Fruit fly (Drosophila melanogaster): Measurements from ENCODE around the gene Bcat.
A peak's percentile ranks its signal among the peaks of the same experiment; 100 is the strongest.

The Bcat gene

dm6 chrX:13384583-13385342, 11.9 kb upstream of the Bcat start, which contains the start of the genes Rbp1-like and Tim9a (continued):
- TF ChIP-seq ss (GFP tag; optimal IDR thresholded peaks at IDR 0.05) (peak in 1 of 2 experiments; percentile 60), CG11762 (GFP tag; optimal IDR thresholded peaks at IDR 0.05; ENCODE audit: insufficient read depth) (no peak), CG10669 (GFP tag; optimal IDR thresholded peaks at IDR 0.05) (peak; percentile 14), pdm3 (GFP tag; optimal IDR thresholded peaks at IDR 0.05) (peak; percentile 37), CG34406 (GFP tag; optimal IDR thresholded peaks at IDR 0.05) (peak; percentile 34), acj6 (GFP tag; optimal IDR thresholded peaks at IDR 0.05) (peak; percentile 52), OdsH (GFP tag; optimal IDR thresholded peaks at IDR 0.05) (peak; percentile 26), CG10631 (GFP tag; optimal IDR thresholded peaks at IDR 0.05) (peak; percentile 64), Ets21C (GFP tag; optimal IDR thresholded peaks at IDR 0.05) (peak; percentile 21), CG3919 (GFP tag; optimal IDR thresholded peaks at IDR 0.05) (peak; percentile 40), fkh (GFP tag; optimal IDR thresholded peaks at IDR 0.05) (peak; percentile 11), achi (GFP tag; optimal IDR thresholded peaks at IDR 0.05) (peak; percentile 43), Eip93F (GFP tag; optimal IDR thresholded peaks at IDR 0.05) (peak; percentile 8), CG6792 (GFP tag; optimal IDR thresholded peaks at IDR 0.05) (peak; percentile 8), Hr38 (GFP tag; optimal IDR thresholded peaks at IDR 0.05) (no peak), Ets96B (tag; optimal IDR thresholded peaks at IDR 0.05) (no peak), CG6808 (GFP tag; optimal IDR thresholded peaks at IDR 0.05) (peak; percentile 7)

- TF ChIP-seq pdm3 (GFP tag; optimal IDR thresholded peaks at IDR 0.05) (no peak), Sox14 (GFP tag; optimal IDR thresholded peaks at IDR 0.05) (peak; percentile 47)
Measured at dm6 chrX:13386776-13387175, 9.9 kb upstream of the Bcat start.

dm6 chrX:13387373-13387850, 9.3 kb upstream of the Bcat start, which contains the start of the genes Ype and CG1662:
Ype (minus strand) TSS chrX:13387417.
CG1662 (plus strand) TSS chrX:13387563.
- TF ChIP-seq salr (GFP tag; optimal IDR thresholded peaks at IDR 0.05) (peak; percentile 13 to 59), CG11762 (GFP tag; optimal IDR thresholded peaks at IDR 0.05; ENCODE audit: insufficient read depth) (peak; percentile 50), CG6163 (GFP tag; IDR thresholded peaks at IDR 0.05) (0 out of 3 replicates have a peak, but pooled peaks have one; percentile 31), CG4318 (GFP tag; optimal IDR thresholded peaks at IDR 0.05) (peak; percentile 61), CG6808 (GFP tag; optimal IDR thresholded peaks at IDR 0.05) (peak; percentile 55), svp (GFP tag) (peak; percentile 89), CG3919 (GFP tag; optimal IDR thresholded peaks at IDR 0.05) (peak; percentile 69), CG8119 (GFP tag; IDR thresholded peaks at IDR 0.05) (peak; percentile 34; the same call in 1 of the 3 replicates), Smox (GFP tag; optimal IDR thresholded peaks at IDR 0.05) (peak; percentile 70), Eip93F (GFP tag; optimal IDR thresholded peaks at IDR 0.05) (peak; percentile 13), achi (GFP tag; optimal IDR thresholded peaks at IDR 0.05) (peak; percentile 66), Gug (GFP tag; IDR thresholded peaks at IDR 0.05) (peak; percentile 25; the same call in 1 of the 2 replicates), CG9139 (GFP tag; optimal IDR thresholded peaks at IDR 0.05) (no peak), CG3032 (tag; optimal IDR thresholded peaks at IDR 0.05) (peak; percentile 76), CG8632 (GFP tag; optimal IDR thresholded peaks at IDR 0.05) (peak; percentile 57), CG10631 (GFP tag; optimal IDR thresholded peaks at IDR 0.05) (peak; percentile 78), pdm3 (GFP tag; optimal IDR thresholded peaks at IDR 0.05) (peak; percentile 81), esn (GFP tag; optimal IDR thresholded peaks at IDR 0.05) (peak; percentile 81), Sox15 (GFP tag; optimal IDR thresholded peaks at IDR 0.05) (peak; percentile 66), Hr39 (GFP tag; optimal IDR thresholded peaks at IDR 0.05) (peak; percentile 70), CG31627 (GFP tag; optimal IDR thresholded peaks at IDR 0.05) (peak; percentile 78), CG15336 (GFP tag; IDR thresholded peaks at IDR 0.05) (peak; percentile 58), cyc (GFP tag; optimal IDR thresholded peaks at IDR 0.05) (peak; percentile 79), Hr38 (GFP tag; optimal IDR thresholded peaks at IDR 0.05) (no peak), fkh (GFP tag; optimal IDR thresholded peaks at IDR 0.05) (peak; percentile 99), acj6 (GFP tag; optimal IDR thresholded peaks at IDR 0.05) (peak; percentile 73), Blimp-1 (GFP tag; optimal IDR thresholded peaks at IDR 0.05) (peak; percentile 39), Ets96B (tag; optimal IDR thresholded peaks at IDR 0.05) (peak; percentile 60), ss (GFP tag; optimal IDR thresholded peaks at IDR 0.05) (peak in 1 of 2 experiments; percentile 71), spab (GFP tag; optimal IDR thresholded peaks at IDR 0.05) (peak; percentile 32), CG34406 (GFP tag; optimal IDR thresholded peaks at IDR 0.05) (peak; percentile 57), Sox14 (GFP tag; optimal IDR thresholded peaks at IDR 0.05) (peak; percentile 52), net (GFP tag; optimal IDR thresholded peaks at IDR 0.05) (peak; percentile 32), CG6854 (GFP tag; optimal IDR thresholded peaks at IDR 0.05) (no peak), eg (GFP tag; IDR thresholded peaks at IDR 0.05) (peak; percentile 68; the same call in 2 of the 3 replicates), CG8319 (GFP tag; optimal IDR thresholded peaks at IDR 0.05) (peak; percentile 38), CG7368 (GFP tag; optimal IDR thresholded peaks at IDR 0.05) (peak; percentile 34), vri (GFP tag; optimal IDR thresholded peaks at IDR 0.05) (peak; percentile 29)
